Fruit fly (Drosophila melanogaster): ENCODE data around the gene trio.

The trio gene

DNA sequence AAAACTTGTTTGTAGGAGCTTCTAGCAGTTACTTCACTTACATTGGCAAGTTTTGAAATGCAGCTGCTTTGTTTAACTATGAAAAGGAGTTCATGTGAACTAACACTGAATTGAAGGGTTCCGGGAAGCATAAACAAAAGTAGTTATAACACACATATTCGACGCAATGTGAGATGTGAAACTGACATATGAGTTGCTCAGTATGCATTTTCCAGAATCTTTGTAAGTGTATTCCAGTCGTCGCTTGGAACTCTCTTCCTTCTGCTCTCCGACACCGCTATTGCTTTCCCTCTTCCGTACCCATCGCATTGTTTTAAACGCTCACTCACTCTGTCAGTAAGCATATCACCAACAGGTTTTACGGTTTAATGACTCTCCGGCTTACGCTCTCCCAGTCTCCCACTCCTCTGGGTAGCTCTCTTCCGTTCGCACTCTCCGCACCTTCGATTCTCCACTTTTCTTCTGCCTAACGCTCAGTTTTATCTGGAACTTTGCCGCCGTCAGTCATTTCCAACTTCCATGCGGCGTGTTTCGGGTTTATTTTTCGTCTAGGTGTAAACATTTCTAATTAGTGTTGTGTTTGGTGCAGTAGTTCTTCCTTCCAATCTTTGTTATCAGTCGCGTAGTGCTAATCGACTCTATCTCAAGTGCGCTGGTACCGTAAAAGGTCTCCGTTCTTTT, 75.3 kb downstream of the trio start (continued):
- peak; percentile 46 for TF ChIP-seq topi (GFP tag; optimal IDR thresholded peaks at IDR 0.05)
- TF ChIP-seq cyc (GFP tag; optimal IDR thresholded peaks at IDR 0.05), result peak; percentile 31
- TF ChIP-seq Sox14 (GFP tag; optimal IDR thresholded peaks at IDR 0.05), result peak; percentile 72
- peak; percentile 27 for TF ChIP-seq esn (GFP tag; optimal IDR thresholded peaks at IDR 0.05)
- no peak for TF ChIP-seq fd85E (GFP tag; optimal IDR thresholded peaks at IDR 0.05)
- peak; percentile 34 for TF ChIP-seq CG8632 (GFP tag; optimal IDR thresholded peaks at IDR 0.05)
- peak; percentile 54 for TF ChIP-seq dsx (GFP tag; optimal IDR thresholded peaks at IDR 0.05; ENCODE audit: poor library complexity, severe bottlenecking)
- peak; percentile 38 for TF ChIP-seq net (GFP tag; optimal IDR thresholded peaks at IDR 0.05)
- peak; percentile 26 for TF ChIP-seq Met (GFP tag; optimal IDR thresholded peaks at IDR 0.05)
- no peak for TF ChIP-seq spab (GFP tag; optimal IDR thresholded peaks at IDR 0.05)
- TF ChIP-seq CG15336 (GFP tag; IDR thresholded peaks at IDR 0.05), result peak; percentile 68
- peak; percentile 5 for TF ChIP-seq CG31627 (GFP tag; optimal IDR thresholded peaks at IDR 0.05)
- TF ChIP-seq CG6163 (GFP tag; IDR thresholded peaks at IDR 0.05), result peak; percentile 46; the same call in 1 of the 3 replicates
- TF ChIP-seq CG6276 (GFP tag; optimal IDR thresholded peaks at IDR 0.05), result peak; percentile 53
- TF ChIP-seq vri (GFP tag; optimal IDR thresholded peaks at IDR 0.05), result no peak
- peak; percentile 32 for TF ChIP-seq CG3032 (tag; optimal IDR thresholded peaks at IDR 0.05)
- peak; percentile 10; the same call in 1 of the 2 replicates for TF ChIP-seq CG11294 (GFP tag; IDR thresholded peaks at IDR 0.05)
- TF ChIP-seq Gug (GFP tag; IDR thresholded peaks at IDR 0.05), result 0 out of 2 replicates have a peak, but pooled peaks have one; percentile 21
- TF ChIP-seq CG10669 (GFP tag; optimal IDR thresholded peaks at IDR 0.05), result peak; percentile 32
- TF ChIP-seq pdm3 (GFP tag; optimal IDR thresholded peaks at IDR 0.05), result peak; percentile 55
- peak; percentile 55 for TF ChIP-seq acj6 (GFP tag; optimal IDR thresholded peaks at IDR 0.05)
- peak; percentile 43 for TF ChIP-seq CG11762 (GFP tag; optimal IDR thresholded peaks at IDR 0.05; ENCODE audit: insufficient read depth)
- TF ChIP-seq CG4318 (GFP tag; optimal IDR thresholded peaks at IDR 0.05), result peak; percentile 30
- peak; percentile 69 for TF ChIP-seq CG1621 (tag; optimal IDR thresholded peaks at IDR 0.05)

DNA sequence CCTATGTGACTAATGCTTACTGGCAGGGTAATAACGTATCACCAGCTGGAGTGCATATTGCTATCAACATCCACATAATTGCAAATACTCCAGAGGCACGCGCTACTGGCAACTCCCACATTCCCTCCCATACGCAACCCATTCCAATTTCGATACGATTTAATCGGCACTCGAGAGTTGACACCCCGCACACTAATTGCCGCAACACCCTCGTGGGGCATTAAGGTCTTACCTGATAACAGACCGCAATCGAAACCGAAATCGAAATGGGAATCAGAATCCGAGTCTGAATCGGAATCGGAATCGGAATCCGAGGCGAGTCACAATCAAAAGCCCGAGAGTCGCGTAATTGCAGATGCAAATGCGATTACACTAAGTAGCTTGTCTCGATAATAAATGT, 76.1 kb downstream of the trio start:
- TF ChIP-seq fd59A (GFP tag; optimal IDR thresholded peaks at IDR 0.05) (no peak), CG31627 (GFP tag; optimal IDR thresholded peaks at IDR 0.05) (no peak), CG4318 (GFP tag; optimal IDR thresholded peaks at IDR 0.05) (no peak), CG8319 (GFP tag; optimal IDR thresholded peaks at IDR 0.05) (no peak), svp (GFP tag) (peak; percentile 96)

DNA sequence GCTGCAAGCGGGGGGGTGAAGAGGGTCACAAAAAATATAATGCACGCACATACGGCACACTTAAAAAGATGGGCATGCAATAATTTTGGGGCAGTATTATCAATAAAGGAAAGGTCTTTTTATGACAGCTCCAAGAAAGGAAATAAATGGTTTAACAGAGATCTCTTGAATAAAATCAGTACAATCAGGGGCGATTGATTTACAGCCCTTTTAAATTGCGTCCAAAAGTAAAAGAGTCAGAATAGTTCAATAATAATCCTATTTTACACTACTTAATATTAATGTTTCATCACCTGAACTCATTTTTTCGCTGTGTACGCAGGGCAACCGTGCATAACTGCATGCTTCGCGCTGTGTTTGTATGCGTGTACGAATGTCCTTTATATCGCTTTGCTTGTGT, 77.8 kb downstream of the trio start:
- TF ChIP-seq CG32006 (GFP tag; optimal IDR thresholded peaks at IDR 0.05) (peak; percentile 51), Ets96B (tag; optimal IDR thresholded peaks at IDR 0.05) (no peak), CG34406 (GFP tag; optimal IDR thresholded peaks at IDR 0.05) (no peak), Eip78C (GFP tag) (peak; percentile 61), fd85E (GFP tag; optimal IDR thresholded peaks at IDR 0.05) (no peak), CG6854 (GFP tag; optimal IDR thresholded peaks at IDR 0.05) (no peak), pdm3 (GFP tag; optimal IDR thresholded peaks at IDR 0.05) (peak; percentile 1), Hr4 (GFP tag; optimal IDR thresholded peaks at IDR 0.05) (peak; percentile 52), dsx (GFP tag; optimal IDR thresholded peaks at IDR 0.05; ENCODE audit: poor library complexity, severe bottlenecking) (no peak), eg (GFP tag; IDR thresholded peaks at IDR 0.05) (0 out of 3 replicates have a peak, but pooled peaks have one; percentile 5), CG4318 (GFP tag; optimal IDR thresholded peaks at IDR 0.05) (peak; percentile 34)

DNA sequence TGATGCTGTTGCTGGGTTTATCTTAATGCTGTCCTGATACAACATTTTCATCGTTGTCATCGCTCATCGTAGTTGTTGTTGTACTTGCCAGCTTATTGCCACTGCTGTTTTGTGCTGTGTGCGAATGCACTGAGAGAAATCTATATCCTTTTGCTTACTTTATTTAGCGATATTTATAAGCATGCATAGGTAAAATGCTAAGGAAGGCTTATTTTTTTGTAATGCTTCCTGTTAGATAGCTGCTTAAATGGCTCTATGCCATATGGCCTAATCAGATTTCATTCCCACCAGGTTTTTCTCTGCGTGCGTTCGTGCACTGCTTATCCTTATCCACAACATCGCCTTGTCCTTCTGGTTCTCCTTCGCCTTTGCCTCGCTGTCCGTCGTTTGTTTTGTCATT, 82.5 kb downstream of the trio start:
- no peak for TF ChIP-seq CG6808 (GFP tag; optimal IDR thresholded peaks at IDR 0.05)
- no peak for TF ChIP-seq Met (GFP tag; optimal IDR thresholded peaks at IDR 0.05)
- TF ChIP-seq eg (GFP tag; IDR thresholded peaks at IDR 0.05), result 0 out of 3 replicates have a peak, but pooled peaks have one; percentile 17
- no peak for TF ChIP-seq CG31627 (GFP tag; optimal IDR thresholded peaks at IDR 0.05)
- TF ChIP-seq CG32006 (GFP tag; optimal IDR thresholded peaks at IDR 0.05), result peak; percentile 7
- TF ChIP-seq lz (GFP tag; optimal IDR thresholded peaks at IDR 0.05), result no peak
- TF ChIP-seq CG7368 (GFP tag; optimal IDR thresholded peaks at IDR 0.05), result no peak
- TF ChIP-seq achi (GFP tag; optimal IDR thresholded peaks at IDR 0.05), result no peak
- no peak for TF ChIP-seq OdsH (GFP tag; optimal IDR thresholded peaks at IDR 0.05)

Measured in whole organism, prepupa.